Worm (Caenorhabditis elegans) whole organism, mixed stage, embryonic: Measurements from ENCODE around the gene cbs-2.

Source experiments
- drap-1 ChIP-seq: fragments of 200-800 bp; sonication (Bioruptor generic); optimal IDR thresholded peaks from 3 replicates; lab custom pipeline; 2018; ENCODE audit warnings: mild to moderate bottlenecking, missing genetic modification characterization, missing compliant biosample characterization
- elt-3 ChIP-seq: fragments of 150-350 bp; optimal IDR thresholded peaks from 2 replicates; lab custom pipeline; 2014; ENCODE audit warnings: missing biosample characterization, missing genetic modification characterization
- lin-32 ChIP-seq: fragments of 200-800 bp; sonication (Bioruptor generic); optimal IDR thresholded peaks from 2 replicates; lab custom pipeline; 2018; ENCODE audit warnings: mild to moderate bottlenecking, missing genetic modification characterization, missing compliant biosample characterization
- lsy-2 ChIP-seq: fragments of 150-350 bp; optimal IDR thresholded peaks from 2 replicates; lab custom pipeline; 2014; ENCODE audit warnings: missing biosample characterization, missing genetic modification characterization
- nhr-237 ChIP-seq: fragments of 150-350 bp; optimal IDR thresholded peaks from 2 replicates; lab custom pipeline; 2014; ENCODE audit warnings: missing biosample characterization, missing genetic modification characterization
- nhr-28 ChIP-seq: fragments of 150-350 bp; optimal IDR thresholded peaks from 2 replicates; lab custom pipeline; 2014; ENCODE audit warnings: missing biosample characterization, missing genetic modification characterization
- nhr-76 ChIP-seq: sonication (generic microtip); optimal IDR thresholded peaks from 2 replicates; lab custom pipeline; 2017; ENCODE audit warnings: missing biosample characterization, missing genetic modification characterization
- snpc-4 ChIP-seq: fragments of 150-350 bp; optimal IDR thresholded peaks from 2 replicates; lab custom pipeline; 2014; ENCODE audit warnings: missing biosample characterization, missing genetic modification characterization
- sptf-1 ChIP-seq: sonication (generic microtip); optimal IDR thresholded peaks from 2 replicates; lab custom pipeline; 2017; ENCODE audit warnings: mild to moderate bottlenecking, missing genetic modification characterization, moderate library complexity, missing compliant biosample characterization
- tbx-8 ChIP-seq: fragments of 200-800 bp; sonication (Bioruptor generic); optimal IDR thresholded peaks from 2 replicates; lab custom pipeline; 2018; ENCODE audit warnings: mild to moderate bottlenecking, missing genetic modification characterization, moderate library complexity, missing compliant biosample characterization
- unc-39 ChIP-seq: fragments of 150-350 bp; optimal IDR thresholded peaks from 2 replicates; lab custom pipeline; 2014; ENCODE audit warnings: missing biosample characterization, missing genetic modification characterization

DNA sequence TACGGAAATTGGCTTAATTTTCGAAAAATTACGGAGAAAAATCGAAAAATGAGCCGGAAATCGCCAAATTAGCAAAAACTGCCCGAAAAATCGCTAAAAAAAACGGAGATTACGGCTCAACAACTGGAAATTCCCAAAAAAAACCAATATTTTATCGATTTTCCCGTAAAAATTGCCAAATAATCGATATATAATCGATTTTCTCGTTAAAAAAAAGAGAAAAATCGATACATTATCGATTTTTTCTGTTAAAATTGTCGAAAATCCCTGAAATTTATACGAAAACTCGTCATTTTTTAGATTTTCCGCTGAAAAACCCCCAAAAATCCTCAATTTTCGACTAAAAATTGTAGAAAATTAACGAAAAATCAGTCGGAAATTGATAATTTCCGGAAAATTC lies 13.0 kb upstream of the cbs-2 start:
- TF ChIP-seq nhr-28 = no peak
- no peak for TF ChIP-seq snpc-4 (tag; lab: Kevin White, UChicago)
- TF ChIP-seq lin-32 (GFP tag; lab: Kevin White, UChicago) = no peak
- TF ChIP-seq nhr-76 (tag; lab: Kevin White, UChicago) = no peak
- no peak for TF ChIP-seq unc-39
- TF ChIP-seq nhr-237 (tag; lab: Kevin White, UChicago) = no peak
- no peak for TF ChIP-seq drap-1 (GFP tag; lab: Kevin White, UChicago)
- no peak for TF ChIP-seq lsy-2 (tag; lab: Kevin White, UChicago)
- TF ChIP-seq sptf-1 (tag; lab: Kevin White, UChicago) = no peak
- TF ChIP-seq elt-3 = no peak
- TF ChIP-seq tbx-8 (GFP tag; lab: Kevin White, UChicago) = no peak
